Worm (Caenorhabditis elegans): ENCODE measurements around the gene nhr-30.
A peak's percentile ranks its signal among the peaks of the same experiment; 100 is the strongest.

The nhr-30 gene

ce11 chrV:9075827-9076226, 30.9 kb downstream of the nhr-30 start:
- no peak for TF ChIP-seq madf-10 (tag; optimal IDR thresholded peaks at IDR 0.05)
- TF ChIP-seq lin-40 (tag; optimal IDR thresholded peaks at IDR 0.05) = no peak
- no peak for TF ChIP-seq B0336.3 (GFP tag; IDR thresholded peaks at IDR 0.05)
- no peak for TF ChIP-seq xnd-1 (tag; optimal IDR thresholded peaks at IDR 0.05)
- TF ChIP-seq aptf-3 (GFP tag; IDR thresholded peaks at IDR 0.05) = no peak
- TF ChIP-seq nhr-80 (tag; optimal IDR thresholded peaks at IDR 0.05) = no peak
- no peak for TF ChIP-seq Y53F4B.3 (GFP tag; IDR thresholded peaks at IDR 0.05)
- TF ChIP-seq pbrm-1 (GFP tag; IDR thresholded peaks at IDR 0.05) = no peak
- TF ChIP-seq hrde-1 (tag; optimal IDR thresholded peaks at IDR 0.05; ENCODE audit: borderline replicate concordance) = no peak
- TF ChIP-seq mes-4 (tag; optimal IDR thresholded peaks at IDR 0.05) = no peak

- TF ChIP-seq hlh-26 (GFP tag; conservative IDR thresholded peaks at IDR 0.05) (no peak), somi-1 (GFP tag; optimal IDR thresholded peaks at IDR 0.05) (no peak), T07F8.4 (tag; optimal IDR thresholded peaks at IDR 0.05) (no peak), athp-1 (tag; optimal IDR thresholded peaks at IDR 0.05) (no peak), F52B5.7 (tag; optimal IDR thresholded peaks at IDR 0.05) (no peak), die-1 (tag; optimal IDR thresholded peaks at IDR 0.05) (no peak), lin-35 (GFP tag; optimal IDR thresholded peaks at IDR 0.05) (no peak), Y95B8A.8 (GFP tag; IDR thresholded peaks at IDR 0.05) (no peak), tlf-1 (GFP tag; optimal IDR thresholded peaks at IDR 0.05) (no peak), B0019.2 (GFP tag; conservative IDR thresholded peaks at IDR 0.05) (no peak), lag-1 (GFP tag; IDR thresholded peaks at IDR 0.05) (no peak), nhr-80 (tag; optimal IDR thresholded peaks at IDR 0.05) (no peak), B0261.1 (tag; optimal IDR thresholded peaks at IDR 0.05) (no peak), nfya-1 (tag; optimal IDR thresholded peaks at IDR 0.05; ENCODE audit: borderline replicate concordance, insufficient read depth) (no peak), ceh-40 (GFP tag; IDR thresholded peaks at IDR 0.05) (no peak), Y67H2A.10 (GFP tag; conservative IDR thresholded peaks at IDR 0.05) (no peak), atf-7 (tag; optimal IDR thresholded peaks at IDR 0.05) (no peak)
These were observed 31.3 kb downstream of the nhr-30 start, which contains the start of gene T27E4.7 for ce11 chrV:9076273-9076672. Gene T27E4.7 (minus strand): TSS chrV:9076322.

DNA sequence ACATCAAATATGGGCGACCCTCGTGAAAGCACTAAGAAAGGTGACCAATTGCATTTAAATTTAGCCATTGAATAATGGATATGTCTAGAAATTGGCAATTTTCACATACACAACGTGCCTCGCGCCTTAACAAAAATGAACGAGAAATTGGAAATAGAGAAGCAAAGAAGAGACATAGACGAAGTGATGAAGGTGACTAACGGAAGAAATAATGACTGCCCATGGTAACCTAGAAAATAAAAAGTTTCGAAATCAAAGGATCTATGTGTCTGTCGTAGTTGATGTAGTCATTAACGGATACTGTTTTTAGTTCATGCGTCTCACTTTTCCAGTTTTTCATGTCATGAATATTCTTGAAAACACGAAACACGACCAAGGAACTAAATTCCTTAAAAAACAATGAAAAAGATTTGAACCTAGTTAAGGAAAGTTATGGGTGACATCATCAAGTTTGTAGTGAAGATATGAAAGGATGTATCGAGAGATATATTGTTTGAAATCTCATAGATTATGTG, 33.2 kb downstream of the nhr-30 start:
- TF ChIP-seq bed-2 (GFP tag; IDR thresholded peaks at IDR 0.05) (no peak), cebp-1 (GFP tag; IDR thresholded peaks at IDR 0.05) (no peak), cebp-1 (tag; optimal IDR thresholded peaks at IDR 0.05) (peak; percentile 42)

DNA sequence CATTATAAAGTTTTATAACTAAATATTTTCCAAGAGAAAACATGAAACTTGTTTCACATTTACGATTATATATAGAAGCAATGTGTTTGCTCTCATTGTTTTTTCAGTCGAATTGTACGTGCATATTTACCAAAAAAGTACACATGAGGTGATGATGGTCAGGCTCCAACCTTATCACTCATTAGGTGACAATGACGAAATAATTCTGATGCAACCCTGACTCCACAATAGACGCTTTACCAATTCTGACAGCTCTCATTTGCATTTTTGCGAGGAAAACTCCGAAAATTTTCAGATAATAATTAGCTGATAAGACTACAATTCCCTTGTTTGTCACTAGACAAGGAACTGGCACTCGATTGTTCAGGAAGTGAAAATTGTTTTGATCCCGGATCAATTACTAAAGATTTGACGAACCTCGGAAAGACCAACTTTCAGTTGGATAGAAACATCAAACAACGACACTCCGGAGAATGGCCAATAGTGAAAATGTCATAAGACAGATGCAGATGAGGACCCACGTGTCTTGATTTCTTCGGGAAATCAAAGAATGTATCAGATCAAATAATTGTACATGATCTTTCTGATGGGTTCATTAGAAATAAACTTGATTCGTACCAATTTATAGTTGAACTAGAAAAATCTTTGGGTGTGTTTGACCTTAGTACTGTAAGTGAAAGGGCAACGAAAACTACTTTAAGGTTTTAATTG, 34.0 kb downstream of the nhr-30 start:
- TF ChIP-seq ama-1 (optimal IDR thresholded peaks at IDR 0.05) (no peak), ama-1 (GFP tag; optimal IDR thresholded peaks at IDR 0.05) (no peak), chd-7 (tag; optimal IDR thresholded peaks at IDR 0.05) (no peak), ccch-3 (GFP tag; optimal IDR thresholded peaks at IDR 0.05) (no peak), bed-2 (GFP tag; IDR thresholded peaks at IDR 0.05) (no peak), atf-7 (tag; optimal IDR thresholded peaks at IDR 0.05) (peak; percentile 50), sea-2 (GFP tag; IDR thresholded peaks at IDR 0.05) (no peak), hlh-12 (tag; optimal IDR thresholded peaks at IDR 0.05) (no peak), egl-44 (GFP tag; IDR thresholded peaks at IDR 0.05) (no peak), ztf-18 (tag; optimal IDR thresholded peaks at IDR 0.05) (no peak), let-607 (tag; optimal IDR thresholded peaks at IDR 0.05) (peak in 1 of 2 experiments; percentile 31), ztf-22 (GFP tag; optimal IDR thresholded peaks at IDR 0.05) (no peak), ztf-25 (GFP tag; IDR thresholded peaks at IDR 0.05) (no peak), pha-4 (tag; optimal IDR thresholded peaks at IDR 0.05) (no peak), nhr-90 (tag; optimal IDR thresholded peaks at IDR 0.05) (peak; percentile 61), B0336.3 (GFP tag; IDR thresholded peaks at IDR 0.05) (0 out of 2 replicates have a peak, but pooled peaks have one; percentile 22), rpc-1 (optimal IDR thresholded peaks at IDR 0.05) (no peak), rpc-1 (tag; optimal IDR thresholded peaks at IDR 0.05) (no peak), snpc-4 (GFP tag; optimal IDR thresholded peaks at IDR 0.05) (no peak), snpc-4 (tag; optimal IDR thresholded peaks at IDR 0.05) (peak in 1 of 4 experiments; percentile 1)
